Fruit fly (Drosophila melanogaster) Kc167 (cell line): ENCODE measurements around the gene CG17839.

ENCODE experiments used
- Myc ChIP-seq: fragments of >200 bp; optimal IDR thresholded peaks from 2 replicates; lab custom pipeline; 2017; ENCODE audit warnings: missing external identifiers
- Sin3A ChIP-seq: fragments of >200 bp; optimal IDR thresholded peaks from 2 replicates; lab custom pipeline; 2018; ENCODE audit warnings: missing external identifiers
- insv ChIP-seq: fragments of >200 bp; optimal IDR thresholded peaks from 3 replicates; lab custom pipeline; 2018; ENCODE audit warnings: missing external identifiers
- psq ChIP-seq: fragments of >200 bp; optimal IDR thresholded peaks from 2 replicates; lab custom pipeline; 2017; ENCODE audit warnings: missing external identifiers
- ttk ChIP-seq: sonication (Bioruptor generic); optimal IDR thresholded peaks from 2 replicates; lab custom pipeline; 2017; ENCODE audit warnings: missing external identifiers

- TF ChIP-seq Sin3A (lab: Kevin White, UChicago) (no peak), psq (lab: Kevin White, UChicago) (no peak), Myc (lab: Kevin White, UChicago) (no peak), ttk (no peak), insv (no peak)
These were observed 120.7 kb downstream of the CG17839 start for dm6 chr3L:14925602-14926001.
